Worm (Caenorhabditis elegans): ENCODE results near the gene R10E8.3.

- TF ChIP-seq flt-1 (GFP tag; IDR thresholded peaks at IDR 0.05) (no peak), med-1 (GFP tag; optimal IDR thresholded peaks at IDR 0.05; ENCODE audit: insufficient read depth) (no peak), tab-1 (GFP tag; IDR thresholded peaks at IDR 0.05) (no peak), T22C8.4 (GFP tag; IDR thresholded peaks at IDR 0.05) (no peak), klf-2 (GFP tag; conservative IDR thresholded peaks at IDR 0.05) (no peak), ztf-23 (GFP tag; IDR thresholded peaks at IDR 0.05) (no peak), cog-1 (tag; optimal IDR thresholded peaks at IDR 0.05) (no peak), ref-1 (GFP tag; conservative IDR thresholded peaks at IDR 0.05) (no peak), ztf-29 (GFP tag; IDR thresholded peaks at IDR 0.05) (no peak)
These were observed 28.9 kb upstream of the R10E8.3 start for ce11 chrV:18265514-18265913.
